Worm (Caenorhabditis elegans) whole organism, midembryonic: Measurements from ENCODE around the gene cpna-2.
A peak's percentile ranks its signal among the peaks of the same experiment; 100 is the strongest.

Source experiments
- T22C8.4 ChIP-seq: fragments of 200-800 bp; sonication (Bioruptor generic); IDR thresholded peaks from 2 replicates; pipeline ENCODE4 v1.3.6; 2022; ENCODE audit warnings: missing genetic modification characterization, missing compliant biosample characterization
- cog-1 ChIP-seq: sonication (generic microtip); optimal IDR thresholded peaks from 2 replicates; lab custom pipeline; 2016; ENCODE audit warnings: missing genetic modification characterization, missing compliant biosample characterization
- flt-1 ChIP-seq: fragments of 200-800 bp; sonication (Bioruptor generic); IDR thresholded peaks from 2 replicates; pipeline ENCODE4 v1.3.6; 2022; ENCODE audit warnings: missing genetic modification characterization, missing compliant biosample characterization
- klf-2 ChIP-seq: fragments of 200-800 bp; sonication (Bioruptor generic); conservative IDR thresholded peaks from 2 replicates; pipeline ENCODE4 v1.3.6; 2022; ENCODE audit warnings: missing genetic modification reagents, missing genetic modification characterization, missing compliant biosample characterization
- med-1 ChIP-seq: sonication (generic microtip); optimal IDR thresholded peaks from 2 replicates; lab custom pipeline; 2017; ENCODE audit warnings: missing genetic modification characterization, mild to moderate bottlenecking, missing compliant biosample characterization, antibody characterized with exemption, missing genetic modification reagents; ENCODE audit not compliant: insufficient read depth
- ref-1 ChIP-seq: fragments of 200-800 bp; sonication (Bioruptor generic); conservative IDR thresholded peaks from 2 replicates; pipeline ENCODE4 v1.3.6; 2022; ENCODE audit warnings: missing genetic modification reagents, missing genetic modification characterization, missing compliant biosample characterization
- tab-1 ChIP-seq: fragments of 200-800 bp; sonication (Bioruptor generic); IDR thresholded peaks from 2 replicates; pipeline ENCODE4 v1.3.6; 2022; ENCODE audit warnings: missing genetic modification characterization, missing compliant biosample characterization
- ztf-23 ChIP-seq: fragments of 200-800 bp; sonication (Bioruptor generic); IDR thresholded peaks from 2 replicates; pipeline ENCODE4 v1.3.6; 2022; ENCODE audit warnings: missing genetic modification reagents, missing genetic modification characterization, missing compliant biosample characterization
- ztf-29 ChIP-seq: fragments of 200-800 bp; sonication (Bioruptor generic); IDR thresholded peaks from 2 replicates; pipeline ENCODE4 v1.3.6; 2022; ENCODE audit warnings: missing genetic modification reagents, missing genetic modification characterization, missing compliant biosample characterization

Gene cpna-2

ce11 chrII:7755116-7755571 lies 30.4 kb downstream of the cpna-2 start, which contains the start of the genes B0228.6 and B0228.1:
TSS of gene B0228.6 (minus strand) at chrII:7755166.
TSS of gene B0228.1 (plus strand) at chrII:7755343.
- peak; percentile 78 for TF ChIP-seq T22C8.4
- TF ChIP-seq cog-1: no peak
- no peak for TF ChIP-seq ztf-29

DNA sequence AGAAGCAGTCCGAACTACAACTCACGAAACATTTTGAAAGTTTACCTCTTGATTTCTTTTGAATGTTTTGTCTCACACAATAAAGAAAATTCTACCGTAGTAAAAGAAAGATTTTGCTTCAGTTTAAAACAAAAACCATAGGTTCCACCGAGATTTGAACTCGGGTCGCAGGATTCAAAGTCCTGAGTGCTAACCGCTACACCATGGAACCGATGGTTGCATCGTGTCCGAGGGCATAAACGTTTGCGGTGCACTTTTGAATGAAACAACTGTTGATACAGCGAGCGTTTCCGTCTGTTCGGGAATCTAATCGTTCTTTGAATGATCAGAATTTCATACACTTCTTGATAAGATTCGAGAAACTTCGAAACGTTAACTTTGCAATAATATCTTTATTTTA lies 32.1 kb downstream of the cpna-2 start:
- TF ChIP-seq ref-1 (GFP tag; lab: Robert Waterston, UW) (peak; percentile 47; the same call in 1 of the 2 replicates), flt-1 (GFP tag; lab: Robert Waterston, UW) (peak; percentile 80), ztf-29 (no peak), klf-2 (no peak), ztf-23 (GFP tag; lab: Robert Waterston, UW) (0 out of 2 replicates have a peak, but pooled peaks have one; percentile 64), T22C8.4 (peak; percentile 27; the same call in 1 of the 2 replicates)

ce11 chrII:7758397-7759135 lies 33.9 kb downstream of the cpna-2 start, which contains the start of gene B0228.7:
TSS of gene B0228.7 (minus strand) at chrII:7759023.
- TF ChIP-seq ztf-23 (GFP tag; lab: Robert Waterston, UW): no peak
- TF ChIP-seq klf-2: no peak
- TF ChIP-seq T22C8.4: no peak
- TF ChIP-seq tab-1 (GFP tag; lab: Robert Waterston, UW): no peak
- no peak for TF ChIP-seq med-1 (GFP tag; lab: Kevin White, UChicago)
- no peak for TF ChIP-seq cog-1
- TF ChIP-seq ref-1 (GFP tag; lab: Robert Waterston, UW): no peak

DNA sequence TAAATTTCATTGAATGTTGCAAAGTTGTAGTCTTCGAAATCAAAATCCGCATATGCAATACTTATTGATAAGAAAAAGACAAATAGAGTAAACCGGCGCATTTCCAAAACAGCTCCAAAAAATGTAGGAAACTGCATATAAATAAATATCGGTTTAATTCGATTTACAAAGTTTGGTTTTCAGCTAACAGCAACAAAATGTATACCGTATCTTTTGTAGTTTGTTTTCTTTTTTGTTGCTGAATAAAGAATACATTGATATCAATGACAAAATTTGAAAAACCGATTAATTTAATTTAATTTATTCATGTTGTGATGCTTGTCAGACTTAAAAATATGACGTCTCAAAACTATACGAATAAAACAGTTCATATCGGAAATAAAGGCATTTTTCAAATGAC lies 36.7 kb downstream of the cpna-2 start, which contains the start of gene B0228.8:
TSS of gene B0228.8 (minus strand) at position 101 of the 400 bp plus-strand sequence.
- TF ChIP-seq ref-1 (GFP tag; lab: Robert Waterston, UW): no peak
- TF ChIP-seq ztf-29: no peak
- TF ChIP-seq klf-2: no peak

DNA sequence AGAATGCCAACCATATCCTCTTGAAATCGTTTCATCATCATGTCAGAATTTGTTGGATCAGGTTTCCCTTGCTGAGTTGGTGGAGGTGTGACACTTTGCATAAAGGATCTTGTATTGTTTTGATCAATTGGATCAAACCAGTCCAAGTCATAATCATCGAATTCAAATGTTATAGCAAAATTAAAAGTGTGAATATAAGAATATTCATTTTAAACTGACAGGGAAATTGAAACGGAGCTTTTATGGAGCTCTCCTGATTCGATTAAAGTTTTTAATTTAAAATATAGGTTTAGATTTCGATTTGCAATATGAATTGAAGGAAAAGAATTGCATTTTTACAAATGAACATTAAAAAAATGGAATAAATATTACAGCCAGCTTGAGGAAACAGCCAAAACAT lies 38.9 kb downstream of the cpna-2 start, which contains the start of gene B0228.9:
TSS of gene B0228.9 (minus strand) at position 101 of the 400 bp plus-strand sequence.
- TF ChIP-seq T22C8.4 (no peak), med-1 (GFP tag; lab: Kevin White, UChicago) (no peak), cog-1 (no peak), flt-1 (GFP tag; lab: Robert Waterston, UW) (no peak), tab-1 (GFP tag; lab: Robert Waterston, UW) (no peak), klf-2 (no peak), ztf-23 (GFP tag; lab: Robert Waterston, UW) (no peak), ztf-29 (no peak), ref-1 (GFP tag; lab: Robert Waterston, UW) (no peak)

DNA sequence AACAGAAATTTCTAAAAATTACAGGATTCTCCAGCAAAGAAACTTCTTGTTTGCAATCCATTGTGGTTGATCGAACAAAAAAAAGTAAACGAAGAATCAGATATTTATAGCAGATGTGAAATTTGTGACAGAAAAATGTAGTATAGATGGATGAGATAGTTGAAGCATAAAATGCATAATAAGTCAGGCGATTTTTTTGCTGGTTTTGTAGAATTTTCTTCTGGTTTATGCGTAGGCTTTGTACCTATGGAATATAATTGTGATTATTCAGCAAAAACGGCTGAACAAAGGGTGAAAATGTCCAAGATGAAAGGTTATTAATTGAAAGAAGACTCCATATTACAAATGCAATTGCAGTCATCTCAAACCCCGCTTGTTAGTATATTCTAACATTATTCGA lies 40.8 kb downstream of the cpna-2 start, which contains the start of gene srh-39:
TSS of gene srh-39 (minus strand) at position 101 of the 400 bp plus-strand sequence.
- no peak for TF ChIP-seq cog-1
- TF ChIP-seq ztf-29: no peak
- TF ChIP-seq ref-1 (GFP tag; lab: Robert Waterston, UW): no peak
- TF ChIP-seq med-1 (GFP tag; lab: Kevin White, UChicago): no peak
- no peak for TF ChIP-seq ztf-23 (GFP tag; lab: Robert Waterston, UW)
- no peak for TF ChIP-seq T22C8.4
- no peak for TF ChIP-seq klf-2
- no peak for TF ChIP-seq tab-1 (GFP tag; lab: Robert Waterston, UW)

DNA sequence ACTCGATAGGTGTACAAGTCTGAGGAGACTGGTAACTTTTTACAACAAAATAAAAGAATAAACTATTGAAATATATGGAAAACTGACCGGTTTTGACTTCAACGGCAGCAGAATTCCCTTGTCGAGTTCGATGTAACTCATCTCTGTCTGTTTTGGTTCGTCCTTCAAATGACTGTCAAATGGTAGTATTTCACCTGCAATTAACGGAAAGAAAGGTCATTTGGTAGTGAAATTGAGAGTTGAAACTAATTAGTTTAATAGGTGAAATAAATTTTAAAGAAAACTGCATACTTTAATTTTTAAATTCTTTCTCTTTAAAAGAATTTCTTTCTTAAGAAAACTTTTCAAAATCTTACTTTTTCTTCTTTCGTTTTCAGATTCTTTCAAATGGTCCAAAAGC lies 44.6 kb downstream of the cpna-2 start:
- no peak for TF ChIP-seq cog-1
- TF ChIP-seq ztf-23 (GFP tag; lab: Robert Waterston, UW): no peak
- no peak for TF ChIP-seq ztf-29
- no peak for TF ChIP-seq klf-2
- no peak for TF ChIP-seq med-1 (GFP tag; lab: Kevin White, UChicago)
- TF ChIP-seq ref-1 (GFP tag; lab: Robert Waterston, UW): no peak
- no peak for TF ChIP-seq flt-1 (GFP tag; lab: Robert Waterston, UW)

- no peak for TF ChIP-seq med-1 (GFP tag; lab: Kevin White, UChicago)
- TF ChIP-seq T22C8.4: no peak
- TF ChIP-seq flt-1 (GFP tag; lab: Robert Waterston, UW): no peak
- TF ChIP-seq ztf-29: no peak
Measured at ce11 chrII:7770253-7770652, 45.5 kb downstream of the cpna-2 start.

DNA sequence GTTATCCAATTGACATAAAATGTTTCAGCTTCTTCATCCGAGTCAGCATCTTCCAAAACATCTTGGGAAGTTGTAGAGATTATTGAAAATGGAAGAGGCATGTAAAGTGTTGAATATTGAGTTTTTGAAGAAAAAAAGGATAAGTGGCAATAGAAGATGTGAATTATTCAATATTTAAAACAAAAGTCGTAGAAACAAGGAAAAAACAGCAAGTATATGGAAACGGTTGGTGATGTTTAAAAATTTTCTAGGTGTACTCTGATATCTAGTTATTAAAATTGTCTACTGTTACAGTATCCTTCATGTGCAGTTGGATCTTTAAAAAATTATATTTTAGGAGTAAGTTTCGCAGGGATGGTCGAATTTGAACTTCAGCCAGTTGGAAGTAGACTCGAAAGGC lies 47.2 kb downstream of the cpna-2 start, which contains the start of gene C06A8.8:
TSS of gene C06A8.8 (minus strand) at position 101 of the 400 bp plus-strand sequence.
- TF ChIP-seq T22C8.4 (no peak), ztf-23 (GFP tag; lab: Robert Waterston, UW) (no peak), ztf-29 (no peak), med-1 (GFP tag; lab: Kevin White, UChicago) (no peak), flt-1 (GFP tag; lab: Robert Waterston, UW) (no peak), tab-1 (GFP tag; lab: Robert Waterston, UW) (no peak)

DNA sequence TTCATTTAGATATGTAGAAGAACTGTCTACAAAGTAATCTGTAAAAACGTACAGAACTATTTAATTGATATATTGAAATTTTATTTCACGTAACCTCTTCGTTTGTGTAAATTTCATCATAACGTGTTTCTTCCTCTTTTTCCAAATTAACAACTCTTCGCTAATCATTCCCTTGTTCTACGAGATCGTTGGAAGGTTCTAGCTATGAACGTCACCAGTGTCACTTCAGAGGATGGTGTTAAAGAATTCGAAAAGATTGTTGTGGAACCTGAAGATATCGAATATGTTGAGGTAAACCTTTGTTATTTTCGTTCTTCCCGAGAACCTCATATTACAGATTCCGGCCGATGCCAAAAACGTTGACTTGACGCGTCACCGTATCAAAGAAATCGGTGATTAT lies 47.7 kb downstream of the cpna-2 start, which contains the start of gene C06A8.6:
TSS of gene C06A8.6 (plus strand) at position 89 of the 400 bp plus-strand sequence.
- TF ChIP-seq ref-1 (GFP tag; lab: Robert Waterston, UW): no peak
- no peak for TF ChIP-seq klf-2
- TF ChIP-seq ztf-23 (GFP tag; lab: Robert Waterston, UW): no peak
- TF ChIP-seq tab-1 (GFP tag; lab: Robert Waterston, UW): no peak
- TF ChIP-seq flt-1 (GFP tag; lab: Robert Waterston, UW): no peak
- TF ChIP-seq cog-1: no peak
- TF ChIP-seq med-1 (GFP tag; lab: Kevin White, UChicago): no peak
- no peak for TF ChIP-seq ztf-29
- no peak for TF ChIP-seq T22C8.4
